Worm (Caenorhabditis elegans) whole organism, L1 larva: ENCODE data around the gene B0361.11.

Experiments used
- C04F5.9 ChIP-seq: sonication (generic microtip); optimal IDR thresholded peaks from 2 replicates; lab custom pipeline; 2016; ENCODE audit warnings: missing genetic modification characterization, missing compliant biosample characterization
- F16B12.6 ChIP-seq: fragments of 150-350 bp; optimal IDR thresholded peaks from 2 replicates; lab custom pipeline; 2014; ENCODE audit warnings: missing biosample characterization, missing genetic modification characterization
- aly-2 ChIP-seq: fragments of 150-350 bp; optimal IDR thresholded peaks from 2 replicates; lab custom pipeline; 2014; ENCODE audit warnings: missing biosample characterization, missing genetic modification characterization
- blmp-1 ChIP-seq: fragments of 150-350 bp; optimal IDR thresholded peaks from 2 replicates; lab custom pipeline; 2014; ENCODE audit warnings: missing biosample characterization, missing genetic modification characterization
- ceh-63 ChIP-seq: fragments of 200-800 bp; sonication (Bioruptor generic); optimal IDR thresholded peaks from 2 replicates; lab custom pipeline; 2018; ENCODE audit warnings: mild to moderate bottlenecking, missing genetic modification characterization, missing compliant biosample characterization
- ceh-90 ChIP-seq: sonication (generic microtip); optimal IDR thresholded peaks from 2 replicates; lab custom pipeline; 2016; ENCODE audit warnings: missing genetic modification characterization, missing compliant biosample characterization
- dpl-1 ChIP-seq, 3 experiments: fragments of 150-350 bp in 2 of 3; sonication (generic microtip) in 1 of 3; optimal IDR thresholded peaks; 2 replicates each; lab custom pipeline; 2014 to 2017; ENCODE audit warnings: missing biosample characterization in 3 of 3, missing genetic modification characterization in 3 of 3, missing genetic modification reagents in 3 of 3
- dsc-1 ChIP-seq: sonication (generic microtip); optimal IDR thresholded peaks from 2 replicates; lab custom pipeline; 2016; ENCODE audit warnings: mild to moderate bottlenecking, missing genetic modification characterization, missing compliant biosample characterization
- efl-1 ChIP-seq, 4 experiments: fragments of 150-350 bp; optimal IDR thresholded peaks in 3 of 4; peaks in 1 of 4; 1 replicate in 1 of 4; 2 replicates in 3 of 4; lab custom pipeline; 2014; ENCODE audit warnings: missing biosample characterization in 2 of 4, missing genetic modification characterization in 2 of 4, missing genetic modification reagents in 2 of 4
- egl-13 ChIP-seq: sonication (generic microtip); optimal IDR thresholded peaks from 2 replicates; lab custom pipeline; 2016; ENCODE audit warnings: missing genotype, missing genetic modification reagents, missing genetic modification characterization, missing compliant biosample characterization
- elt-2 ChIP-seq: sonication (generic microtip); optimal IDR thresholded peaks from 2 replicates; lab custom pipeline; 2016; ENCODE audit warnings: missing genetic modification characterization, mild to moderate bottlenecking, inconsistent platforms, missing compliant biosample characterization, missing genetic modification reagents
- elt-3 ChIP-seq, 6 experiments: fragments of 150-350 bp in 1 of 6; sonication (generic microtip); optimal IDR thresholded peaks; 2 replicates each; lab custom pipeline; 2017 to 2018; ENCODE audit warnings: missing biosample characterization in 6 of 6, missing genetic modification characterization in 6 of 6, inconsistent platforms in 1 of 6
- fkh-4 ChIP-seq: sonication (generic microtip); optimal IDR thresholded peaks from 2 replicates; lab custom pipeline; 2016; ENCODE audit warnings: missing compliant biosample characterization, missing genetic modification characterization, borderline replicate concordance
- fos-1 ChIP-seq: fragments of 150-350 bp; optimal IDR thresholded peaks from 2 replicates; lab custom pipeline; 2014; ENCODE audit warnings: missing biosample characterization, missing genetic modification characterization
- grh-1 ChIP-seq: fragments of 200-800 bp; sonication (Bioruptor generic); IDR thresholded peaks from 2 replicates; pipeline ENCODE4 v1.3.6; 2022; ENCODE audit warnings: missing genetic modification reagents, missing genetic modification characterization, missing compliant biosample characterization
- hlh-4 ChIP-seq: sonication (generic microtip); optimal IDR thresholded peaks from 2 replicates; lab custom pipeline; 2016; ENCODE audit warnings: mild to moderate bottlenecking, missing genetic modification characterization, missing compliant biosample characterization
- irx-1 ChIP-seq: sonication (generic microtip); optimal IDR thresholded peaks from 2 replicates; lab custom pipeline; 2016; ENCODE audit warnings: missing genetic modification characterization, missing compliant biosample characterization
- isw-1 ChIP-seq: fragments of 200-800 bp; sonication (Bioruptor generic); IDR thresholded peaks from 2 replicates; pipeline ENCODE4 v1.3.6; 2022; ENCODE audit warnings: missing genetic modification characterization, missing compliant biosample characterization
- jun-1 ChIP-seq: fragments of 150-350 bp; optimal IDR thresholded peaks from 2 replicates; lab custom pipeline; 2014; ENCODE audit warnings: missing biosample characterization, missing genetic modification reagents, missing genetic modification characterization
- lin-14 ChIP-seq: fragments of 200-800 bp; sonication (Bioruptor generic); optimal IDR thresholded peaks from 2 replicates; lab custom pipeline; 2018; ENCODE audit warnings: mild to moderate bottlenecking, missing genetic modification characterization, moderate library complexity, missing compliant biosample characterization
- lin-15B ChIP-seq: fragments of 150-350 bp; sonication (generic microtip); optimal IDR thresholded peaks from 3 replicates; lab custom pipeline; 2014; ENCODE audit warnings: missing biosample characterization, missing genetic modification characterization
- lin-35 ChIP-seq, 2 experiments: fragments of 150-350 bp; optimal IDR thresholded peaks; 2 replicates each; lab custom pipeline; 2014; ENCODE audit warnings: missing biosample characterization in 2 of 2, missing genetic modification characterization in 2 of 2, missing genetic modification reagents in 2 of 2
- lir-3 ChIP-seq: sonication (generic microtip); optimal IDR thresholded peaks from 2 replicates; lab custom pipeline; 2016; ENCODE audit warnings: mild to moderate bottlenecking, missing genetic modification characterization, moderate library complexity, missing compliant biosample characterization; ENCODE audit not compliant: poor library complexity
- lsy-2 ChIP-seq, 2 experiments: fragments of 150-350 bp; optimal IDR thresholded peaks; 2 replicates each; lab custom pipeline; 2014; ENCODE audit warnings: missing biosample characterization in 2 of 2, missing genetic modification characterization in 2 of 2
- mab-9 ChIP-seq: fragments of 200-800 bp; sonication (Bioruptor generic); IDR thresholded peaks from 2 replicates; pipeline ENCODE4 v1.3.6; 2022; ENCODE audit warnings: missing genetic modification reagents, missing genetic modification characterization, missing compliant biosample characterization
- mdl-1 ChIP-seq, 2 experiments: fragments of 150-350 bp; optimal IDR thresholded peaks; 2 replicates each; lab custom pipeline; 2014 to 2017; ENCODE audit warnings: missing biosample characterization in 2 of 2, missing genetic modification characterization in 2 of 2, inconsistent platforms in 1 of 2
- mef-2 ChIP-seq: fragments of 150-350 bp; optimal IDR thresholded peaks from 2 replicates; lab custom pipeline; 2014; ENCODE audit warnings: missing biosample characterization, missing genetic modification characterization
- mep-1 ChIP-seq: fragments of 150-350 bp; optimal IDR thresholded peaks from 2 replicates; lab custom pipeline; 2014; ENCODE audit warnings: missing biosample characterization, missing genetic modification characterization
- nhr-11 ChIP-seq: fragments of 150-350 bp; optimal IDR thresholded peaks from 2 replicates; lab custom pipeline; 2014; ENCODE audit warnings: missing biosample characterization, missing genetic modification characterization
- nhr-12 ChIP-seq: sonication (generic microtip); optimal IDR thresholded peaks from 2 replicates; lab custom pipeline; 2017; ENCODE audit warnings: missing biosample characterization, missing genetic modification characterization
- nhr-19 ChIP-seq: fragments of 200-800 bp; sonication (Bioruptor generic); conservative IDR thresholded peaks from 2 replicates; pipeline ENCODE4 v1.3.6; 2022; ENCODE audit warnings: missing genetic modification characterization, missing compliant biosample characterization
- nhr-237 ChIP-seq: fragments of 150-350 bp; optimal IDR thresholded peaks from 2 replicates; lab custom pipeline; 2014; ENCODE audit warnings: missing biosample characterization, missing genetic modification characterization
- nhr-71 ChIP-seq: sonication (generic microtip); optimal IDR thresholded peaks from 2 replicates; lab custom pipeline; 2016; ENCODE audit warnings: mild to moderate bottlenecking, missing genetic modification characterization, moderate library complexity, missing compliant biosample characterization
- nhr-77 ChIP-seq: fragments of 150-350 bp; optimal IDR thresholded peaks from 2 replicates; lab custom pipeline; 2014; ENCODE audit warnings: missing biosample characterization, missing genetic modification characterization
- nhr-85 ChIP-seq: sonication (generic microtip); peaks from one replicate; lab custom pipeline; 2016; ENCODE audit warnings: missing genetic modification characterization, inconsistent platforms, missing compliant biosample characterization
- nhr-90 ChIP-seq: sonication (generic microtip); optimal IDR thresholded peaks from 2 replicates; lab custom pipeline; 2016; ENCODE audit warnings: mild to moderate bottlenecking, missing genetic modification characterization, missing compliant biosample characterization; ENCODE audit not compliant: poor library complexity
- pax-3 ChIP-seq: fragments of 200-800 bp; sonication (Bioruptor generic); optimal IDR thresholded peaks from 2 replicates; lab custom pipeline; 2018; ENCODE audit warnings: mild to moderate bottlenecking, missing genetic modification characterization, moderate library complexity, missing compliant biosample characterization
- pqm-1 ChIP-seq: sonication (generic microtip); optimal IDR thresholded peaks from 3 replicates; lab custom pipeline; 2017; ENCODE audit warnings: missing biosample characterization, missing genetic modification characterization
- rnt-1 ChIP-seq: sonication (generic microtip); optimal IDR thresholded peaks from 2 replicates; lab custom pipeline; 2016; ENCODE audit warnings: mild to moderate bottlenecking, missing genetic modification characterization, moderate library complexity, missing compliant biosample characterization
- skn-1 ChIP-seq: fragments of 150-350 bp; optimal IDR thresholded peaks from 2 replicates; lab custom pipeline; 2014; ENCODE audit warnings: missing biosample characterization, missing genetic modification characterization
- snpc-4 ChIP-seq: fragments of 150-350 bp; optimal IDR thresholded peaks from 2 replicates; lab custom pipeline; 2014; ENCODE audit warnings: missing biosample characterization, missing genetic modification characterization
- sox-4 ChIP-seq: sonication (generic microtip); optimal IDR thresholded peaks from 2 replicates; lab custom pipeline; 2016; ENCODE audit warnings: missing genetic modification characterization, missing compliant biosample characterization
- sptf-1 ChIP-seq: fragments of 150-350 bp; optimal IDR thresholded peaks from 2 replicates; lab custom pipeline; 2014; ENCODE audit warnings: missing biosample characterization, missing genetic modification characterization
- swsn-7 ChIP-seq: sonication (generic microtip); optimal IDR thresholded peaks from 2 replicates; lab custom pipeline; 2016; ENCODE audit warnings: missing genetic modification characterization, missing compliant biosample characterization
- unc-130 ChIP-seq: fragments of 150-350 bp; optimal IDR thresholded peaks from 2 replicates; lab custom pipeline; 2017; ENCODE audit warnings: missing biosample characterization, missing genetic modification characterization, inconsistent platforms
- unc-30 ChIP-seq: sonication (generic microtip); optimal IDR thresholded peaks from 2 replicates; lab custom pipeline; 2017; ENCODE audit warnings: missing biosample characterization, missing genetic modification characterization
- unc-62 ChIP-seq: fragments of 150-350 bp; optimal IDR thresholded peaks from 2 replicates; lab custom pipeline; 2014; ENCODE audit warnings: missing biosample characterization, missing genetic modification reagents, missing genetic modification characterization
- unc-86 ChIP-seq: sonication (generic microtip); optimal IDR thresholded peaks from 2 replicates; lab custom pipeline; 2016; ENCODE audit warnings: missing genetic modification characterization, missing compliant biosample characterization
- unc-98 ChIP-seq: fragments of 200-800 bp; sonication (Bioruptor generic); IDR thresholded peaks from 2 replicates; pipeline ENCODE4 v1.3.6; 2022; ENCODE audit warnings: missing genetic modification characterization, missing compliant biosample characterization
- vab-15 ChIP-seq: sonication (generic microtip); optimal IDR thresholded peaks from 2 replicates; lab custom pipeline; 2017; ENCODE audit warnings: missing genotype, mild to moderate bottlenecking, missing genetic modification characterization, missing compliant biosample characterization
- xbp-1 ChIP-seq: sonication (generic microtip); optimal IDR thresholded peaks from 2 replicates; lab custom pipeline; 2016; ENCODE audit warnings: missing genetic modification characterization, missing compliant biosample characterization
- ztf-11 ChIP-seq, 2 experiments: sonication (generic microtip); optimal IDR thresholded peaks; 2 replicates each; lab custom pipeline; 2016 to 2017; ENCODE audit warnings: missing genetic modification characterization in 2 of 2, missing biosample characterization in 1 of 2, missing compliant biosample characterization in 1 of 2
- ztf-4 ChIP-seq: fragments of 150-350 bp; optimal IDR thresholded peaks from 2 replicates; lab custom pipeline; 2014; ENCODE audit warnings: missing biosample characterization, missing genetic modification characterization

The B0361.11 gene

ce11 chrIII:7277228-7277627 lies at the start of gene B0361.11, which contains the start of gene spot-1:
Gene B0361.11, plus strand, starts transcription at chrIII:7277599.
Gene spot-1, minus strand, starts transcription at chrIII:7277274.
- TF ChIP-seq C04F5.9 (tag; lab: Kevin White, UChicago) (peak; percentile 31), elt-3 (tag; optimal IDR thresholded peaks at IDR 0.05; lab: Kevin White, UChicago) (peak in 2 of 6 experiments; percentile 31 to 50), grh-1 (GFP tag; lab: Robert Waterston, UW) (peak; percentile 43), nhr-71 (tag; lab: Kevin White, UChicago) (peak; percentile 79), unc-30 (tag; lab: Kevin White, UChicago) (no peak), dsc-1 (tag; lab: Kevin White, UChicago) (peak; percentile 67), lin-15B (tag; lab: Kevin White, UChicago) (peak; percentile 53), nhr-237 (tag; lab: Kevin White, UChicago) (no peak), unc-98 (GFP tag; lab: Robert Waterston, UW) (no peak), hlh-4 (tag; lab: Kevin White, UChicago) (no peak), lin-35 (GFP tag; optimal IDR thresholded peaks at IDR 0.05; lab: Kevin White, UChicago) (peak; percentile 96 to 99), efl-1 (optimal IDR thresholded peaks at IDR 0.05; lab: Kevin White, UChicago) (peak; percentile 79 to 97), efl-1 (GFP tag; optimal IDR thresholded peaks at IDR 0.05 in 1 of 2; lab: Kevin White, UChicago) (peak; percentile 97 to 100), unc-130 (tag; lab: Kevin White, UChicago) (peak; percentile 67), snpc-4 (tag; lab: Kevin White, UChicago) (peak; percentile 72), mep-1 (tag; lab: Kevin White, UChicago) (peak; percentile 55), pqm-1 (tag; lab: Kevin White, UChicago) (no peak), pax-3 (tag; lab: Kevin White, UChicago) (no peak), blmp-1 (peak; percentile 55), rnt-1 (peak; percentile 76), fos-1 (tag; lab: Kevin White, UChicago) (peak; percentile 18), F16B12.6 (tag; lab: Kevin White, UChicago) (peak; percentile 34), irx-1 (peak; percentile 39), lir-3 (tag; lab: Kevin White, UChicago) (peak; percentile 41), unc-62 (GFP tag; lab: Kevin White, UChicago) (no peak), ceh-90 (tag; lab: Kevin White, UChicago) (no peak), ztf-11 (tag; optimal IDR thresholded peaks at IDR 0.05; lab: Kevin White, UChicago) (no peak), unc-86 (peak; percentile 31), nhr-85 (peak; percentile 83), lin-14 (GFP tag; lab: Kevin White, UChicago) (peak; percentile 62), nhr-90 (peak; percentile 52), ztf-4 (tag; lab: Kevin White, UChicago) (no peak), swsn-7 (tag; lab: Kevin White, UChicago) (peak; percentile 57), isw-1 (GFP tag; lab: Robert Waterston, UW) (peak; percentile 58), mab-9 (GFP tag; lab: Robert Waterston, UW) (no peak), mef-2 (no peak), nhr-12 (tag; lab: Kevin White, UChicago) (no peak), elt-2 (tag; lab: Kevin White, UChicago) (peak; percentile 19), jun-1 (tag; lab: Kevin White, UChicago) (peak; percentile 32), nhr-77 (tag; lab: Kevin White, UChicago) (no peak), lsy-2 (tag; optimal IDR thresholded peaks at IDR 0.05; lab: Kevin White, UChicago) (peak; percentile 78 to 89), aly-2 (tag; lab: Kevin White, UChicago) (no peak), vab-15 (tag; lab: Kevin White, UChicago) (no peak), ceh-63 (GFP tag; lab: Kevin White, UChicago) (no peak), nhr-11 (no peak), egl-13 (tag; lab: Kevin White, UChicago) (peak; percentile 22), skn-1 (tag; lab: Kevin White, UChicago) (peak; percentile 25), mdl-1 (tag; optimal IDR thresholded peaks at IDR 0.05; lab: Kevin White, UChicago) (peak in 1 of 2 experiments; percentile 11), xbp-1 (tag; lab: Kevin White, UChicago) (peak; percentile 68), fkh-4 (no peak), sptf-1 (tag; lab: Kevin White, UChicago) (no peak), sox-4 (tag; lab: Kevin White, UChicago) (peak; percentile 0), nhr-19 (GFP tag; lab: Robert Waterston, UW) (peak; percentile 68), dpl-1 (GFP tag; optimal IDR thresholded peaks at IDR 0.05; lab: Kevin White, UChicago) (peak; percentile 93 to 97 (median 97))
